ENCODE assay signal across 1 fruit fly cellular context in the genomic region with DNA sequence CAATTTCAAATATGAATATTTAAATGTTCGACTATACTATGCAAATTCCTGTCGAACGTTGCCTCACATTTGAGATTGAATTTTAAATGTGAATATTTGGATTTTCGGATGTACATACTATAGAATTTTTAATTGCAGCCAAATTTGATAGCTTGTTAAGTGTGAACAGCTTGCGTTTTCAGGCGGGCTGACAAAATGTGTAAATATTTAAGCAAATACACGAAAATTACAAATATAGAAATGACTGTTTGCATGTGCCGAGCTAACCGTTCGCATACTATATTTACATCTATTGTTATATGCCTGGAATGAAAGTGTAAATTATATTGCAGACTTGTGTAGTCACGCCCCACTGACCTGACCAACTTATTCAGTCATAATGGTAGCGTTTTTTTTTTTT.
TF ChIP-seq lines count a peak whose summit lies in the region.

No protein-coding gene starts in this region.

TF ChIP-seq in whole organism, embryonic, 481 proteins besides CTCF, POLR2A, EP300 and RAD21 (continued from another document):
- TF ChIP-seq wek (GFP tag; optimal IDR thresholded peaks at IDR 0.05; lab: Kevin White, UChicago) = peak; percentile 47
- peak; percentile 54 for TF ChIP-seq CG13296 (GFP tag; optimal IDR thresholded peaks at IDR 0.05; lab: Kevin White, UChicago)
- TF ChIP-seq sens (GFP tag; lab: Kevin White, UChicago) = peak; percentile 65
- TF ChIP-seq CG12391 (tag; optimal IDR thresholded peaks at IDR 0.05; lab: Kevin White, UChicago) = no peak
- no peak for TF ChIP-seq CG4282 (GFP tag; optimal IDR thresholded peaks at IDR 0.05; lab: Kevin White, UChicago)
- TF ChIP-seq NfI (GFP tag; optimal IDR thresholded peaks at IDR 0.05; lab: Kevin White, UChicago) = no peak
- peak; percentile 13 for TF ChIP-seq nau (GFP tag; optimal IDR thresholded peaks at IDR 0.05; lab: Kevin White, UChicago)
- TF ChIP-seq HHEX (GFP tag; optimal IDR thresholded peaks at IDR 0.05; lab: Kevin White, UChicago) = peak; percentile 64
- TF ChIP-seq CG3407 (GFP tag; optimal IDR thresholded peaks at IDR 0.05; lab: Kevin White, UChicago) = peak; percentile 16
- peak; percentile 36 for TF ChIP-seq CrebB (tag; optimal IDR thresholded peaks at IDR 0.05; lab: Kevin White, UChicago)
- TF ChIP-seq fru (optimal IDR thresholded peaks at IDR 0.05; lab: Kevin White, UChicago) = no peak
- TF ChIP-seq CG12769 (tag; optimal IDR thresholded peaks at IDR 0.05; lab: Kevin White, UChicago) = peak; percentile 21
- peak in 1 of 2 experiments; percentile 30 for TF ChIP-seq bsh (GFP tag; optimal IDR thresholded peaks at IDR 0.05; lab: Kevin White, UChicago)
- peak; percentile 7 for TF ChIP-seq CG7839 (tag; optimal IDR thresholded peaks at IDR 0.05; lab: Kevin White, UChicago)
- peak; percentile 35 for TF ChIP-seq CG18599 (GFP tag; optimal IDR thresholded peaks at IDR 0.05; lab: Kevin White, UChicago)
- TF ChIP-seq fd3F (GFP tag; optimal IDR thresholded peaks at IDR 0.05; lab: Kevin White, UChicago) = peak; percentile 24
- TF ChIP-seq CG1792 (GFP tag; optimal IDR thresholded peaks at IDR 0.05; lab: Kevin White, UChicago) = no peak
- no peak for TF ChIP-seq CG8290 (GFP tag; optimal IDR thresholded peaks at IDR 0.05; lab: Kevin White, UChicago)
- TF ChIP-seq CG8290 (tag; optimal IDR thresholded peaks at IDR 0.05; lab: Kevin White, UChicago) = peak in 1 of 2 experiments; percentile 62
- TF ChIP-seq CG13624 (GFP tag; optimal IDR thresholded peaks at IDR 0.05; lab: Kevin White, UChicago) = no peak
- TF ChIP-seq dmrt99B (tag; optimal IDR thresholded peaks at IDR 0.05; lab: Kevin White, UChicago) = peak; percentile 31
- peak; percentile 4 for TF ChIP-seq CG17359 (tag; optimal IDR thresholded peaks at IDR 0.05; lab: Kevin White, UChicago)
- TF ChIP-seq CG2678 (tag; optimal IDR thresholded peaks at IDR 0.05; lab: Kevin White, UChicago) = peak; percentile 39
- peak; percentile 41 for TF ChIP-seq Hmr (GFP tag; optimal IDR thresholded peaks at IDR 0.05; lab: Kevin White, UChicago)
- no peak for TF ChIP-seq Adf1 (GFP tag; IDR thresholded peaks at IDR 0.05; lab: Robert Waterston, UW)
- no peak for TF ChIP-seq kah (GFP tag; optimal IDR thresholded peaks at IDR 0.05; lab: Kevin White, UChicago)
- no peak for TF ChIP-seq Ssrp (tag; optimal IDR thresholded peaks at IDR 0.05; lab: Kevin White, UChicago)
